Fruit fly (Drosophila melanogaster) whole organism, embryonic: ENCODE results near the gene dnc.

Experiments
- CG10979 ChIP-seq: fragments of 200-800 bp; sonication (Bioruptor generic); optimal IDR thresholded peaks from 2 replicates; lab custom pipeline; 2018; ENCODE audit warnings: missing biosample characterization, mild to moderate bottlenecking, missing genetic modification characterization, moderate library complexity
- CG11504 ChIP-seq: fragments of 200-800 bp; sonication (Bioruptor generic); optimal IDR thresholded peaks from 3 replicates; lab custom pipeline; 2019; ENCODE audit warnings: missing biosample characterization, mild to moderate bottlenecking, missing genetic modification characterization, moderate library complexity
- CG11560 ChIP-seq: fragments of 200-800 bp; sonication (Bioruptor generic); IDR thresholded peaks from 3 replicates; pipeline ENCODE4 v1.3.6; 2022; ENCODE audit warnings: missing biosample characterization, missing genetic modification characterization
- CG13123 ChIP-seq: fragments of 200-800 bp; sonication (Bioruptor generic); optimal IDR thresholded peaks from 2 replicates; lab custom pipeline; 2016; ENCODE audit warnings: missing biosample characterization, missing genetic modification characterization
- CG13296 ChIP-seq: fragments of 200-800 bp; sonication (Bioruptor generic); optimal IDR thresholded peaks from 3 replicates; lab custom pipeline; 2018; ENCODE audit warnings: missing biosample characterization, mild to moderate bottlenecking, missing genetic modification characterization
- CG13424 ChIP-seq: fragments of 200-800 bp; sonication (Bioruptor generic); optimal IDR thresholded peaks from 2 replicates; lab custom pipeline; 2019; ENCODE audit warnings: missing biosample characterization, mild to moderate bottlenecking, missing genetic modification characterization, moderate library complexity
- CG15479 ChIP-seq: fragments of 200-800 bp; sonication (Bioruptor generic); optimal IDR thresholded peaks from 3 replicates; lab custom pipeline; 2019; ENCODE audit warnings: missing biosample characterization, mild to moderate bottlenecking, missing genetic modification characterization, moderate library complexity
- CG15601 ChIP-seq: fragments of 200-800 bp; sonication (Bioruptor generic); optimal IDR thresholded peaks from 3 replicates; lab custom pipeline; 2019; ENCODE audit warnings: missing biosample characterization, mild to moderate bottlenecking, missing genetic modification characterization, moderate library complexity
- CG1792 ChIP-seq: fragments of 200-800 bp; sonication (Bioruptor generic); optimal IDR thresholded peaks from 2 replicates; lab custom pipeline; 2016; ENCODE audit warnings: missing biosample characterization, missing genetic modification characterization
- CG2712 ChIP-seq: fragments of 200-800 bp; optimal IDR thresholded peaks from 3 replicates; lab custom pipeline; 2019; ENCODE audit warnings: missing biosample characterization, mild to moderate bottlenecking, missing genetic modification characterization, moderate library complexity
- CG2889 ChIP-seq: fragments of 200-800 bp; sonication (Bioruptor generic); IDR thresholded peaks from 3 replicates; pipeline ENCODE4 v1.3.6; 2022; ENCODE audit warnings: missing biosample characterization, missing genetic modification characterization
- CG6791 ChIP-seq: fragments of 200-800 bp; sonication (Bioruptor generic); IDR thresholded peaks from 3 replicates; pipeline ENCODE4 v1.3.6; 2022; ENCODE audit warnings: missing biosample characterization, missing genetic modification characterization; ENCODE audit not compliant: partially characterized antibody
- CG7556 ChIP-seq: fragments of 200-800 bp; sonication (Bioruptor generic); optimal IDR thresholded peaks from 2 replicates; lab custom pipeline; 2017; ENCODE audit warnings: missing biosample characterization, mild to moderate bottlenecking, missing genetic modification characterization
- CG7963 ChIP-seq: fragments of 200-800 bp; sonication (Bioruptor generic); IDR thresholded peaks from 3 replicates; pipeline ENCODE4 v1.3.6; 2022; ENCODE audit warnings: missing biosample characterization, missing genetic modification characterization; ENCODE audit not compliant: partially characterized antibody
- CG8281 ChIP-seq: fragments of 200-800 bp; sonication (Bioruptor generic); optimal IDR thresholded peaks from 2 replicates; lab custom pipeline; 2018; ENCODE audit warnings: missing biosample characterization, mild to moderate bottlenecking, missing genetic modification characterization, moderate library complexity
- Chrac-16 ChIP-seq: fragments of 200-800 bp; sonication (Bioruptor generic); optimal IDR thresholded peaks from 3 replicates; lab custom pipeline; 2016; ENCODE audit warnings: missing biosample characterization, missing genetic modification characterization
- CoRest ChIP-seq: fragments of 200-800 bp; sonication (Bioruptor generic); optimal IDR thresholded peaks from 3 replicates; lab custom pipeline; 2018; ENCODE audit warnings: missing biosample characterization, mild to moderate bottlenecking, missing genetic modification characterization, moderate library complexity
- CrebB ChIP-seq: fragments of 200-800 bp; sonication (Bioruptor generic); optimal IDR thresholded peaks from 3 replicates; lab custom pipeline; 2018; ENCODE audit warnings: missing biosample characterization, mild to moderate bottlenecking, missing genetic modification characterization
- D19A ChIP-seq: fragments of 200-800 bp; optimal IDR thresholded peaks from 3 replicates; lab custom pipeline; 2019; ENCODE audit warnings: missing biosample characterization, mild to moderate bottlenecking, missing genetic modification characterization, moderate library complexity
- Dad ChIP-seq: fragments of 200-800 bp; sonication (Bioruptor generic); optimal IDR thresholded peaks from 3 replicates; lab custom pipeline; 2016; ENCODE audit warnings: missing biosample characterization, missing genetic modification characterization
- Doc2 ChIP-seq: fragments of 200-800 bp; sonication (Bioruptor generic); IDR thresholded peaks from 2 replicates; pipeline ENCODE4 v1.3.6; 2022; ENCODE audit warnings: missing biosample characterization, missing genetic modification characterization
- HLHmδ ChIP-seq: fragments of 200-800 bp; sonication (Bioruptor generic); optimal IDR thresholded peaks from 2 replicates; lab custom pipeline; 2018; ENCODE audit warnings: missing biosample characterization, mild to moderate bottlenecking, missing genetic modification characterization, moderate library complexity
- Hr39 ChIP-seq: fragments of >200 bp; optimal IDR thresholded peaks from 2 replicates; lab custom pipeline; 2017
- Jarid2 ChIP-seq: fragments of 200-800 bp; sonication (Bioruptor generic); optimal IDR thresholded peaks from 3 replicates; lab custom pipeline; 2017; ENCODE audit warnings: mild to moderate bottlenecking, missing biosample characterization, missing genetic modification reagents, missing genetic modification characterization
- Lhr ChIP-seq: fragments of 200-800 bp; sonication (Bioruptor generic); optimal IDR thresholded peaks from 3 replicates; lab custom pipeline; 2017; ENCODE audit warnings: mild to moderate bottlenecking, missing biosample characterization, missing genetic modification reagents, missing genetic modification characterization
- Mad ChIP-seq: fragments of 200-800 bp; sonication (Bioruptor generic); optimal IDR thresholded peaks from 2 replicates; lab custom pipeline; 2016; ENCODE audit warnings: missing biosample characterization, missing genetic modification characterization
- Nf-YA ChIP-seq: fragments of 200-800 bp; sonication (Bioruptor generic); IDR thresholded peaks from 2 replicates; pipeline ENCODE4 v1.3.6; 2022; ENCODE audit warnings: missing biosample characterization, missing genetic modification characterization
- Nf-YC ChIP-seq: fragments of 200-800 bp; optimal IDR thresholded peaks from 3 replicates; lab custom pipeline; 2019; ENCODE audit warnings: missing biosample characterization, mild to moderate bottlenecking, missing genetic modification characterization, moderate library complexity
- Pdp1 ChIP-seq, 2 experiments: fragments of 200-800 bp; sonication (Bioruptor generic); optimal IDR thresholded peaks; 3 replicates each; lab custom pipeline; 2016; ENCODE audit warnings: missing biosample characterization in 2 of 2, missing genetic modification characterization in 2 of 2, mild to moderate bottlenecking in 1 of 2, moderate library complexity in 1 of 2
- Stat92E ChIP-seq, 3 experiments: fragments of >200 bp in 2 of 3; fragments of 200-800 bp in 1 of 3; sonication (Bioruptor generic) in 1 of 3; optimal IDR thresholded peaks; 2 replicates each; lab custom pipeline; 2017 to 2019; ENCODE audit warnings: missing biosample characterization in 3 of 3, missing genetic modification characterization in 3 of 3, mild to moderate bottlenecking in 1 of 3, moderate library complexity in 1 of 3
- TFAM ChIP-seq: fragments of 200-800 bp; sonication (Bioruptor generic); optimal IDR thresholded peaks from 2 replicates; lab custom pipeline; 2017; ENCODE audit warnings: missing biosample characterization, missing genetic modification characterization, inconsistent platforms
- Usf ChIP-seq: fragments of 200-800 bp; sonication (Bioruptor generic); optimal IDR thresholded peaks from 2 replicates; lab custom pipeline; 2017; ENCODE audit warnings: missing genotype, missing biosample characterization, missing genetic modification characterization
- bab2 ChIP-seq: fragments of 200-800 bp; sonication (Bioruptor generic); optimal IDR thresholded peaks from 2 replicates; lab custom pipeline; 2016; ENCODE audit warnings: missing biosample characterization, missing genetic modification characterization
- btn ChIP-seq: fragments of 200-800 bp; sonication (Bioruptor generic); optimal IDR thresholded peaks from 2 replicates; lab custom pipeline; 2016; ENCODE audit warnings: missing biosample characterization, missing genetic modification characterization
- chm ChIP-seq: fragments of 200-800 bp; sonication (Bioruptor generic); IDR thresholded peaks from 2 replicates; pipeline ENCODE4 v1.3.6; 2022; ENCODE audit warnings: missing biosample characterization, missing genetic modification characterization
- chn ChIP-seq: fragments of 200-800 bp; sonication (Bioruptor generic); optimal IDR thresholded peaks from 2 replicates; lab custom pipeline; 2016; ENCODE audit warnings: missing biosample characterization, missing genetic modification characterization
- crol ChIP-seq: fragments of 200-800 bp; sonication (Bioruptor generic); IDR thresholded peaks from 2 replicates; pipeline ENCODE4 v1.3.6; 2022; ENCODE audit warnings: missing biosample characterization, missing genetic modification characterization
- crp ChIP-seq, 2 experiments: fragments of 200-800 bp; sonication (Bioruptor generic); optimal IDR thresholded peaks; 2 replicates in 1 of 2; 3 replicates in 1 of 2; lab custom pipeline; 2017; ENCODE audit warnings: missing biosample characterization in 2 of 2, missing genetic modification characterization in 2 of 2, mild to moderate bottlenecking in 1 of 2, moderate library complexity in 1 of 2
- dmrt99B ChIP-seq: fragments of 200-800 bp; sonication (Bioruptor generic); optimal IDR thresholded peaks from 2 replicates; lab custom pipeline; 2018; ENCODE audit warnings: missing biosample characterization, mild to moderate bottlenecking, missing genetic modification characterization, moderate library complexity
- ems ChIP-seq: fragments of 200-800 bp; sonication (Bioruptor generic); optimal IDR thresholded peaks from 3 replicates; lab custom pipeline; 2016; ENCODE audit warnings: missing biosample characterization, missing genetic modification characterization
- fru ChIP-seq: fragments of >200 bp; optimal IDR thresholded peaks from 2 replicates; lab custom pipeline; 2017
- h ChIP-seq: fragments of >200 bp; optimal IDR thresholded peaks from 2 replicates; lab custom pipeline; 2017
- hbn ChIP-seq: fragments of 200-800 bp; sonication (Bioruptor generic); IDR thresholded peaks from 2 replicates; pipeline ENCODE4 v1.3.6; 2022; ENCODE audit warnings: missing biosample characterization, missing genetic modification characterization; ENCODE audit not compliant: partially characterized antibody
- jumu ChIP-seq: fragments of 200-800 bp; sonication (Bioruptor generic); optimal IDR thresholded peaks from 3 replicates; lab custom pipeline; 2016; ENCODE audit warnings: missing biosample characterization, missing genetic modification characterization
- lbe ChIP-seq: fragments of 200-800 bp; sonication (Bioruptor generic); optimal IDR thresholded peaks from 2 replicates; lab custom pipeline; 2016; ENCODE audit warnings: missing biosample characterization, mild to moderate bottlenecking, missing genetic modification characterization
- luna ChIP-seq: fragments of 200-800 bp; sonication (Bioruptor generic); optimal IDR thresholded peaks from 2 replicates; lab custom pipeline; 2016; ENCODE audit warnings: missing biosample characterization, missing genetic modification characterization
- schlank ChIP-seq: fragments of 200-800 bp; sonication (Bioruptor generic); optimal IDR thresholded peaks from 2 replicates; lab custom pipeline; 2018; ENCODE audit warnings: missing biosample characterization, mild to moderate bottlenecking, missing genetic modification characterization
- sr ChIP-seq: fragments of 200-800 bp; sonication (Bioruptor generic); IDR thresholded peaks from 3 replicates; pipeline ENCODE4 v1.3.6; 2022; ENCODE audit warnings: missing biosample characterization, missing genetic modification characterization
- stc ChIP-seq: fragments of 200-800 bp; sonication (Bioruptor generic); IDR thresholded peaks from 2 replicates; pipeline ENCODE4 v1.3.6; 2022; ENCODE audit warnings: missing biosample characterization, missing genetic modification characterization
- tin ChIP-seq: fragments of 200-800 bp; sonication (Bioruptor generic); optimal IDR thresholded peaks from 3 replicates; lab custom pipeline; 2016; ENCODE audit warnings: missing biosample characterization, missing genetic modification characterization
- toy ChIP-seq: fragments of 200-800 bp; sonication (Bioruptor generic); IDR thresholded peaks from 2 replicates; pipeline ENCODE4 v1.3.6; 2022; ENCODE audit warnings: missing biosample characterization, missing genetic modification characterization
- tup ChIP-seq: fragments of 200-800 bp; sonication (Bioruptor generic); optimal IDR thresholded peaks from 2 replicates; lab custom pipeline; 2016; ENCODE audit warnings: missing biosample characterization, mild to moderate bottlenecking, missing genetic modification characterization, moderate library complexity

dnc gene

dm6 chrX:3188419-3188818, 12.2 kb downstream of the dnc start (continued):
- TF ChIP-seq Nf-YA (GFP tag; lab: Robert Waterston, UW) = no peak
- TF ChIP-seq CrebB = peak; percentile 45
- peak; percentile 44 for TF ChIP-seq tup (GFP tag; lab: Kevin White, UChicago)
- peak; percentile 19 for TF ChIP-seq Lhr (GFP tag; lab: Kevin White, UChicago)
- no peak for TF ChIP-seq luna (GFP tag; lab: Kevin White, UChicago)
- TF ChIP-seq crol = no peak
- TF ChIP-seq Chrac-16 (GFP tag; lab: Kevin White, UChicago) = no peak
- TF ChIP-seq CG13424 (tag; lab: Kevin White, UChicago) = peak; percentile 39
- TF ChIP-seq CG1792 = peak; percentile 34
- TF ChIP-seq TFAM = no peak
- no peak for TF ChIP-seq btn
- TF ChIP-seq lbe (GFP tag; lab: Kevin White, UChicago) = no peak
- TF ChIP-seq ems (GFP tag; lab: Kevin White, UChicago) = peak; percentile 21
- TF ChIP-seq dmrt99B = peak; percentile 30
- no peak for TF ChIP-seq Hr39
- peak; percentile 31 for TF ChIP-seq CG11504 (tag; lab: Kevin White, UChicago)
- TF ChIP-seq Usf (GFP tag; lab: Kevin White, UChicago) = no peak
- TF ChIP-seq CG15601 (tag; lab: Kevin White, UChicago) = peak; percentile 43
- TF ChIP-seq fru (lab: Kevin White, UChicago) = no peak
- TF ChIP-seq Stat92E (GFP tag; optimal IDR thresholded peaks at IDR 0.05; lab: Kevin White, UChicago) = no peak
- TF ChIP-seq CG10979 (tag; lab: Kevin White, UChicago) = no peak
- no peak for TF ChIP-seq h (lab: Kevin White, UChicago)
- peak; percentile 36 for TF ChIP-seq schlank (tag; lab: Kevin White, UChicago)
- no peak for TF ChIP-seq jumu
- TF ChIP-seq D19A (tag; lab: Kevin White, UChicago) = no peak
- TF ChIP-seq crp (GFP tag; optimal IDR thresholded peaks at IDR 0.05; lab: Kevin White, UChicago) = no peak
- no peak; the same call in 1 of the 2 replicates for TF ChIP-seq stc (GFP tag; lab: Robert Waterston, UW)
- TF ChIP-seq CG7556 = peak; percentile 16
- TF ChIP-seq Pdp1 (GFP tag; optimal IDR thresholded peaks at IDR 0.05; lab: Kevin White, UChicago) = peak in 1 of 2 experiments; percentile 58
- no peak for TF ChIP-seq CG2889 (GFP tag; lab: Robert Waterston, UW)
- TF ChIP-seq tin (GFP tag; lab: Kevin White, UChicago) = no peak
- no peak for TF ChIP-seq CG7963 (GFP tag; lab: Robert Waterston, UW)
- no peak for TF ChIP-seq Nf-YC (tag; lab: Kevin White, UChicago)
- TF ChIP-seq CG6791 (GFP tag; lab: Robert Waterston, UW) = no peak
- no peak for TF ChIP-seq chn (GFP tag; lab: Kevin White, UChicago)
- TF ChIP-seq sr (GFP tag; lab: Robert Waterston, UW) = 0 out of 3 replicates have a peak, but pooled peaks have one; percentile 34
- no peak for TF ChIP-seq toy (GFP tag; lab: Robert Waterston, UW)
- TF ChIP-seq Mad (GFP tag; lab: Kevin White, UChicago) = no peak
- TF ChIP-seq CoRest (tag; lab: Kevin White, UChicago) = no peak
- TF ChIP-seq CG2712 (tag; lab: Kevin White, UChicago) = peak; percentile 18
- no peak for TF ChIP-seq CG13123 (GFP tag; lab: Kevin White, UChicago)
- TF ChIP-seq bab2 (GFP tag; lab: Kevin White, UChicago) = peak; percentile 60
- no peak for TF ChIP-seq Jarid2 (GFP tag; lab: Kevin White, UChicago)
- no peak for TF ChIP-seq Dad (GFP tag; lab: Kevin White, UChicago)
- peak; percentile 72 for TF ChIP-seq HLHmδ (GFP tag; lab: Kevin White, UChicago)
- peak; percentile 26 for TF ChIP-seq CG8281 (tag; lab: Kevin White, UChicago)
- TF ChIP-seq chm = no peak
- TF ChIP-seq CG15479 (GFP tag; lab: Kevin White, UChicago) = no peak
- TF ChIP-seq CG11560 (tag; lab: Robert Waterston, UW) = no peak
- TF ChIP-seq CG13296 = peak; percentile 54
- no peak for TF ChIP-seq Doc2 (GFP tag; lab: Robert Waterston, UW)
- TF ChIP-seq hbn (GFP tag; lab: Robert Waterston, UW) = no peak
